Worm (Caenorhabditis elegans): ENCODE measurements around the gene nish-1.

DNA sequence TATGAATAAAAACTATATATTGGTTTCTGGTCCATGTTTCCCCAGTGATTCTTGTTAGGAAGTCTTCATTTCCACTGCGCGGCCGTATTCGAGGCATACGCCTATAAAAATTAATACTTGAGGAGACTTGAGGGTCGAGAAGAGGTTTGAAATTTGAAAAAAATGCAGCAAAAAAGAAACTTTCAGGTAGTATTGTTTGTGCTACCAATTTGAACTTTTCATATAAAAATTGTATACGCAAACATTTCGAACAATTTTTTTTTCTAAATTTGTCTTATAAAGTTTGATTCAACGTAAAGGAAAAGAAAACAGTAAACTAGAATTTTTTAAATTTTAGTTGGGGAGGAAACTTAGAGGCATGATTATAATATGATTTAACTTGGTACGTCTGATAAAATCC, 12.3 kb upstream of the nish-1 start, which contains the start of gene T11G6.4:
- no peak for TF ChIP-seq mab-5 (tag; optimal IDR thresholded peaks at IDR 0.05)
- no peak for TF ChIP-seq ceh-43 (GFP tag; optimal IDR thresholded peaks at IDR 0.05)
- no peak for TF ChIP-seq pha-4 (tag; optimal IDR thresholded peaks at IDR 0.05)
- no peak for TF ChIP-seq ceh-83 (GFP tag; optimal IDR thresholded peaks at IDR 0.05)
